Fruit fly (Drosophila melanogaster) S2 (cell line): ENCODE results near the gene CG17349.

Source experiments
- CG8478 ChIP-seq: fragments of >200 bp; optimal IDR thresholded peaks from 2 replicates; lab custom pipeline; 2018
- CTCF ChIP-seq, 2 experiments: fragments of >200 bp; optimal IDR thresholded peaks; 2 replicates each; lab custom pipeline; 2018

dm6 chr2L:19363530-19363929, 6.7 kb upstream of the CG17349 start:
- TF ChIP-seq CTCF (optimal IDR thresholded peaks at IDR 0.05; lab: Kevin White, UChicago) (peak; percentile 88 to 92), CG8478 (no peak)
